Worm (Caenorhabditis elegans) whole organism, midembryonic: Measurements from ENCODE around the gene moc-1.

ENCODE experiments used
- T22C8.4 ChIP-seq: fragments of 200-800 bp; sonication (Bioruptor generic); IDR thresholded peaks from 2 replicates; pipeline ENCODE4 v1.3.6; 2022; ENCODE audit warnings: missing genetic modification characterization, missing compliant biosample characterization
- cog-1 ChIP-seq: sonication (generic microtip); optimal IDR thresholded peaks from 2 replicates; lab custom pipeline; 2016; ENCODE audit warnings: missing genetic modification characterization, missing compliant biosample characterization
- tab-1 ChIP-seq: fragments of 200-800 bp; sonication (Bioruptor generic); IDR thresholded peaks from 2 replicates; pipeline ENCODE4 v1.3.6; 2022; ENCODE audit warnings: missing genetic modification characterization, missing compliant biosample characterization

- no peak for TF ChIP-seq cog-1 (tag; lab: Kevin White, UChicago)
- no peak for TF ChIP-seq tab-1 (GFP tag; lab: Robert Waterston, UW)
- TF ChIP-seq T22C8.4 = no peak
These were observed 8.3 kb downstream of the moc-1 start for ce11 chrX:10130159-10130558.
